Worm (Caenorhabditis elegans) whole organism, young adult: ENCODE measurements around the gene tric-1B.1.
A peak's percentile ranks its signal among the peaks of the same experiment; 100 is the strongest.

Source experiments
- B0261.1 ChIP-seq: sonication (generic microtip); optimal IDR thresholded peaks from 2 replicates; lab custom pipeline; 2016; ENCODE audit warnings: mild to moderate bottlenecking, missing genetic modification characterization, moderate library complexity, missing compliant biosample characterization
- F22D6.2 ChIP-seq: sonication (generic microtip); optimal IDR thresholded peaks from 2 replicates; lab custom pipeline; 2016; ENCODE audit warnings: mild to moderate bottlenecking, missing genetic modification characterization, missing compliant biosample characterization
- F57A8.1 ChIP-seq: fragments of 200-800 bp; sonication (Bioruptor generic); optimal IDR thresholded peaks from 2 replicates; lab custom pipeline; 2018; ENCODE audit warnings: mild to moderate bottlenecking, missing genetic modification characterization, moderate library complexity, missing compliant biosample characterization
- K11D2.4 ChIP-seq: fragments of 200-800 bp; sonication (Bioruptor generic); IDR thresholded peaks from 2 replicates; pipeline ENCODE4 v1.3.6; 2022; ENCODE audit warnings: missing genetic modification reagents, missing genetic modification characterization, missing compliant biosample characterization
- T07F8.4 ChIP-seq: sonication (generic microtip); optimal IDR thresholded peaks from 2 replicates; lab custom pipeline; 2016; ENCODE audit warnings: mild to moderate bottlenecking, missing genetic modification characterization, moderate library complexity, missing compliant biosample characterization
- ZK185.1 ChIP-seq: sonication (generic microtip); optimal IDR thresholded peaks from 2 replicates; lab custom pipeline; 2016; ENCODE audit warnings: mild to moderate bottlenecking, missing genetic modification characterization, missing compliant biosample characterization; ENCODE audit not compliant: poor library complexity, severe bottlenecking
- ama-1 ChIP-seq, 3 experiments: fragments of 150-350 bp in 1 of 3; sonication (generic microtip) in 2 of 3; optimal IDR thresholded peaks; 2 replicates each; lab custom pipeline; 2014 to 2018; ENCODE audit warnings: missing biosample characterization in 2 of 3, missing genetic modification characterization in 2 of 3, missing genetic modification reagents in 2 of 3
- bed-2 ChIP-seq: fragments of 200-800 bp; sonication (Bioruptor generic); IDR thresholded peaks from 2 replicates; pipeline ENCODE4 v1.3.6; 2022; ENCODE audit warnings: missing genetic modification reagents, missing genetic modification characterization, missing compliant biosample characterization
- ceh-79 ChIP-seq: sonication (generic microtip); optimal IDR thresholded peaks from 2 replicates; lab custom pipeline; 2017; ENCODE audit warnings: mild to moderate bottlenecking, missing genetic modification characterization, missing compliant biosample characterization
- dpff-1 ChIP-seq: sonication (generic microtip); optimal IDR thresholded peaks from 2 replicates; lab custom pipeline; 2017; ENCODE audit warnings: mild to moderate bottlenecking, missing genetic modification characterization, missing compliant biosample characterization
- egrh-3 ChIP-seq: fragments of 200-800 bp; sonication (Bioruptor generic); IDR thresholded peaks from 2 replicates; pipeline ENCODE4 v1.3.6; 2022; ENCODE audit warnings: missing genetic modification reagents, missing genetic modification characterization, missing compliant biosample characterization
- ekl-4 ChIP-seq: fragments of 200-800 bp; sonication (Bioruptor generic); IDR thresholded peaks from 2 replicates; pipeline ENCODE4 v1.3.6; 2022; ENCODE audit warnings: missing genetic modification reagents, missing genetic modification characterization, missing compliant biosample characterization
- ets-4 ChIP-seq: fragments of 200-800 bp; sonication (Bioruptor generic); optimal IDR thresholded peaks from 2 replicates; lab custom pipeline; 2018; ENCODE audit warnings: mild to moderate bottlenecking, missing genetic modification characterization, missing compliant biosample characterization
- gei-17 ChIP-seq: fragments of 200-800 bp; sonication (Bioruptor generic); optimal IDR thresholded peaks from 2 replicates; lab custom pipeline; 2018; ENCODE audit warnings: mild to moderate bottlenecking, missing genetic modification characterization, missing compliant biosample characterization
- hmg-1.2 ChIP-seq: fragments of 200-800 bp; sonication (Bioruptor generic); IDR thresholded peaks from 2 replicates; pipeline ENCODE4 v1.3.6; 2022; ENCODE audit warnings: missing genetic modification reagents, missing genetic modification characterization, missing compliant biosample characterization
- hrde-1 ChIP-seq: sonication (generic microtip); optimal IDR thresholded peaks from 2 replicates; lab custom pipeline; 2016; ENCODE audit warnings: missing genetic modification characterization, mild to moderate bottlenecking, missing compliant biosample characterization, moderate library complexity, missing genotype, missing genetic modification reagents, borderline replicate concordance
- hsf-1 ChIP-seq: fragments of 200-800 bp; sonication (Bioruptor generic); IDR thresholded peaks from 2 replicates; pipeline ENCODE4 v1.3.6; 2022; ENCODE audit warnings: missing genetic modification reagents, missing genetic modification characterization, missing compliant biosample characterization
- lag-1 ChIP-seq: fragments of 200-800 bp; sonication (Bioruptor generic); IDR thresholded peaks from 2 replicates; pipeline ENCODE4 v1.3.6; 2022; ENCODE audit warnings: missing genetic modification reagents, missing genetic modification characterization, missing compliant biosample characterization
- let-526 ChIP-seq: fragments of 200-800 bp; sonication (Bioruptor generic); IDR thresholded peaks from 2 replicates; pipeline ENCODE4 v1.3.6; 2022; ENCODE audit warnings: missing genetic modification reagents, missing genetic modification characterization, missing compliant biosample characterization
- let-607 ChIP-seq, 2 experiments: fragments of 200-800 bp in 1 of 2; sonication (Bioruptor generic) in 1 of 2; sonication (generic microtip) in 1 of 2; optimal IDR thresholded peaks; 2 replicates each; lab custom pipeline; 2016 to 2018; ENCODE audit warnings: mild to moderate bottlenecking in 2 of 2, missing compliant biosample characterization in 2 of 2, missing genetic modification characterization in 2 of 2, moderate library complexity in 2 of 2, missing genotype in 1 of 2
- mcd-1 ChIP-seq: fragments of 200-800 bp; sonication (Bioruptor generic); IDR thresholded peaks from 2 replicates; pipeline ENCODE4 v1.3.6; 2022; ENCODE audit warnings: missing genetic modification reagents, missing genetic modification characterization, missing compliant biosample characterization
- mxl-1 ChIP-seq: sonication (generic microtip); optimal IDR thresholded peaks from 2 replicates; lab custom pipeline; 2016; ENCODE audit warnings: missing genetic modification characterization, missing compliant biosample characterization
- nfya-1 ChIP-seq: sonication (generic microtip); optimal IDR thresholded peaks from 2 replicates; lab custom pipeline; 2017; ENCODE audit warnings: antibody characterized with exemption, missing compliant biosample characterization, missing genetic modification characterization, borderline replicate concordance; ENCODE audit not compliant: insufficient read depth
- nfya-2 ChIP-seq: fragments of 200-800 bp; sonication (Bioruptor generic); IDR thresholded peaks from 2 replicates; pipeline ENCODE4 v1.3.6; 2022; ENCODE audit warnings: missing genetic modification reagents, missing genetic modification characterization, missing compliant biosample characterization
- nhr-90 ChIP-seq: sonication (generic microtip); optimal IDR thresholded peaks from 2 replicates; lab custom pipeline; 2016; ENCODE audit warnings: missing genotype, mild to moderate bottlenecking, missing genetic modification characterization, missing compliant biosample characterization
- pbrm-1 ChIP-seq: fragments of 200-800 bp; sonication (Bioruptor generic); IDR thresholded peaks from 2 replicates; pipeline ENCODE4 v1.3.6; 2022; ENCODE audit warnings: missing genetic modification reagents, missing genetic modification characterization, missing compliant biosample characterization
- repo-1 ChIP-seq: sonication (generic microtip); optimal IDR thresholded peaks from 2 replicates; lab custom pipeline; 2017; ENCODE audit warnings: mild to moderate bottlenecking, missing genetic modification characterization, missing compliant biosample characterization
- sea-2 ChIP-seq: fragments of 200-800 bp; sonication (Bioruptor generic); IDR thresholded peaks from 2 replicates; pipeline ENCODE4 v1.3.6; 2022; ENCODE audit warnings: missing genetic modification characterization, missing compliant biosample characterization
- snpc-1.1 ChIP-seq: sonication (generic microtip); optimal IDR thresholded peaks from 2 replicates; lab custom pipeline; 2017; ENCODE audit warnings: missing genetic modification characterization, mild to moderate bottlenecking, missing compliant biosample characterization, antibody characterized with exemption, moderate library complexity, missing genotype, missing genetic modification reagents; ENCODE audit not compliant: insufficient read depth
- tlf-1 ChIP-seq: fragments of 200-800 bp; sonication (Bioruptor generic); optimal IDR thresholded peaks from 2 replicates; lab custom pipeline; 2018; ENCODE audit warnings: mild to moderate bottlenecking, missing genetic modification characterization, missing compliant biosample characterization
- zfh-2 ChIP-seq: fragments of 200-800 bp; sonication (Bioruptor generic); conservative IDR thresholded peaks from 2 replicates; pipeline ENCODE4 v1.3.6; 2022; ENCODE audit warnings: missing genetic modification reagents, missing genetic modification characterization, missing compliant biosample characterization
- ztf-22 ChIP-seq: fragments of 200-800 bp; sonication (Bioruptor generic); optimal IDR thresholded peaks from 2 replicates; lab custom pipeline; 2018; ENCODE audit warnings: mild to moderate bottlenecking, missing genetic modification characterization, moderate library complexity, missing compliant biosample characterization
- ztf-3 ChIP-seq: fragments of 200-800 bp; sonication (Bioruptor generic); optimal IDR thresholded peaks from 2 replicates; lab custom pipeline; 2018; ENCODE audit warnings: mild to moderate bottlenecking, missing genetic modification characterization, missing compliant biosample characterization

Gene tric-1B.1

ce11 chrII:12240088-12240487 is 26.0 kb downstream of the tric-1B.1 start, which contains the start of gene txdc-12.1:
Gene txdc-12.1, plus strand, starts transcription at chrII:12240388.
- no peak for TF ChIP-seq let-526
- no peak for TF ChIP-seq repo-1 (tag; lab: Kevin White, UChicago)

- TF ChIP-seq mxl-1 (tag; lab: Kevin White, UChicago) = no peak
- TF ChIP-seq ets-4 (GFP tag; lab: Kevin White, UChicago) = no peak
- no peak for TF ChIP-seq hrde-1 (tag; lab: Kevin White, UChicago)
- TF ChIP-seq sea-2 = no peak
- no peak for TF ChIP-seq let-607 (tag; optimal IDR thresholded peaks at IDR 0.05; lab: Kevin White, UChicago)
- TF ChIP-seq T07F8.4 (tag; lab: Kevin White, UChicago) = no peak
- TF ChIP-seq hmg-1.2 (GFP tag; lab: Robert Waterston, UW) = no peak
- TF ChIP-seq B0261.1 (tag; lab: Kevin White, UChicago) = no peak
- no peak for TF ChIP-seq bed-2
- TF ChIP-seq pbrm-1 (GFP tag; lab: Robert Waterston, UW) = no peak
- no peak for TF ChIP-seq dpff-1 (tag; lab: Kevin White, UChicago)
- TF ChIP-seq K11D2.4 (GFP tag; lab: Robert Waterston, UW) = no peak
- no peak for TF ChIP-seq ceh-79
- TF ChIP-seq nfya-2 = no peak
- no peak for TF ChIP-seq repo-1 (tag; lab: Kevin White, UChicago)
- TF ChIP-seq tlf-1 (GFP tag; lab: Kevin White, UChicago) = no peak
- no peak for TF ChIP-seq ztf-22
- no peak for TF ChIP-seq lag-1 (GFP tag; lab: Robert Waterston, UW)
These were observed 26.6 kb downstream of the tric-1B.1 start for ce11 chrII:12239449-12239848.

ce11 chrII:12237555-12237954 is 28.5 kb downstream of the tric-1B.1 start:
- TF ChIP-seq snpc-1.1 (tag; lab: Kevin White, UChicago) (no peak), let-607 (tag; optimal IDR thresholded peaks at IDR 0.05; lab: Kevin White, UChicago) (peak in 1 of 2 experiments; percentile 78), ztf-3 (GFP tag; lab: Kevin White, UChicago) (no peak), ekl-4 (no peak), nhr-90 (no peak), mxl-1 (tag; lab: Kevin White, UChicago) (no peak), F22D6.2 (tag; lab: Kevin White, UChicago) (no peak)

DNA sequence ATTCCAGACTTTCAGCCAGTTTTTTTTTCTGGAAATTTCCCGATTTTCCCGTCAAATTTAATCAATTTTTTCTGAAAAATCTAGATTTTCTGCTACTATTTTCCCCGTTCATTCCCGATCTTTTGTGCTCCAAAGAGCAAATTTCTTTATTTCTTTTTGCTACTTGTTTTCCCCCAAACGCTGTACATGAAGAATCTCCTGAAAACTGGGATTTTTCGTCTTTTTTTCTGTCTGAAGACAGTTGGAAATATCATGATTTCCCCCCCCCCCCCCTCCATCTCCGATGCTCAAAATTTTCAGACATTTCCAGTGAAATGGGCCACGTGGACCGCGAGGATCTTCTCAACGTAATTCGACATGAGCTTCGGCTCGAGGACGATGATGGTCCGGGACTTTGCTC is 38.0 kb downstream of the tric-1B.1 start, which contains the start of gene sinh-1:
TSS of gene sinh-1 (plus strand) at position 301 of the 400 bp plus-strand sequence.
- TF ChIP-seq gei-17 (no peak), mcd-1 (no peak), ZK185.1 (tag; lab: Kevin White, UChicago) (no peak), F22D6.2 (tag; lab: Kevin White, UChicago) (no peak), ama-1 (optimal IDR thresholded peaks at IDR 0.05; lab: Kevin White, UChicago) (no peak), ama-1 (GFP tag; optimal IDR thresholded peaks at IDR 0.05; lab: Kevin White, UChicago) (no peak), let-526 (no peak), nfya-1 (no peak), F57A8.1 (GFP tag; lab: Kevin White, UChicago) (no peak), hsf-1 (GFP tag; lab: Robert Waterston, UW) (no peak)

DNA sequence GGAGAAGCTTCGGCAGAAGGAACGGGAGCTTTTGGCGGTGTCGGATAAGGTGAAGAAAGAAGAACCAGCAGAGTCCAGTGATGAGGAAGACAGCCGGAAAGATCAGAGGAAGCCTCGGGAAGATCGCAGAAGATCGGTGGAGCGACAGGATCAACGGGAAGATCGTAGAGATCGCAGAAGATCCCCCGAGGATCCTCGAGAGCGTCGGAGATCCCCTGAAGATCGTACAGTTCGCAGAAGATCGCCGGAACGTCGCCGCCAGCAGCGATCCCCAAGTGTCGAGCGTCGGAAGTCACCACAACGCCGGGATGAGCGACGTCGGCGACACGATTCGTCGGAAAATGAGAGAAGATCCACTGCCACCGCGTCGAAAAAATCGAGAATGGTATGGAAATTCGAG is 39.9 kb downstream of the tric-1B.1 start:
- TF ChIP-seq egrh-3 = peak; percentile 57; the same call in 1 of the 2 replicates
- no peak for TF ChIP-seq bed-2
- peak; percentile 45; the same call in 1 of the 2 replicates for TF ChIP-seq zfh-2 (GFP tag; lab: Robert Waterston, UW)
